Worm (Caenorhabditis elegans) whole organism, midembryonic: ENCODE data around the gene lron-12.

Experiments
- T22C8.4 ChIP-seq: fragments of 200-800 bp; sonication (Bioruptor generic); IDR thresholded peaks from 2 replicates; pipeline ENCODE4 v1.3.6; 2022; ENCODE audit warnings: missing genetic modification characterization, missing compliant biosample characterization
- klf-2 ChIP-seq: fragments of 200-800 bp; sonication (Bioruptor generic); conservative IDR thresholded peaks from 2 replicates; pipeline ENCODE4 v1.3.6; 2022; ENCODE audit warnings: missing genetic modification reagents, missing genetic modification characterization, missing compliant biosample characterization
- ref-1 ChIP-seq: fragments of 200-800 bp; sonication (Bioruptor generic); conservative IDR thresholded peaks from 2 replicates; pipeline ENCODE4 v1.3.6; 2022; ENCODE audit warnings: missing genetic modification reagents, missing genetic modification characterization, missing compliant biosample characterization

DNA sequence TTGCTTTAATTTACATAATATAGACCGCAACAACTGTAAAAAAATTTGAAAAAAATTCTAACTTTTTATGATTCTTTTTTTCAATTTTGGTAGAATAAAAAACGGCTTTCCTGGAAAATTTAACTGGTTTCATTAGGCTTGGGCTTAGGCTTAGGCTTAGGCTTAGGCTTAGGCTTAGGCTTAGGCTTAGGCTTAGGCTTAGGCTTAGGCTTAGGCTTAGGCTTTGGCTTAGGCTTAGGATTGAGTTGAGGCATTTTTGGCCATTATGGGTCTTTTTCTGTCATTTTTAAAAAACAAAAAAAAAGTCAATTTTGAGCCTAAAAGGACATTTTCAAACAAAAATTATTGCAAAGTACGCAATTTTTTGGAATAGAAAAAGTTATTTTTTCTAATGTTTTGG lies 25.5 kb upstream of the lron-12 start:
- TF ChIP-seq klf-2 (GFP tag; lab: Robert Waterston, UW): no peak
- no peak for TF ChIP-seq T22C8.4 (GFP tag; lab: Robert Waterston, UW)
- no peak for TF ChIP-seq ref-1 (GFP tag; lab: Robert Waterston, UW)
